Worm (Caenorhabditis elegans) whole organism, young adult: ENCODE data around the gene nhr-230.

Source experiments
- B0019.2 ChIP-seq: fragments of 200-800 bp; sonication (Bioruptor generic); conservative IDR thresholded peaks from 2 replicates; pipeline ENCODE4 v1.3.6; 2022; ENCODE audit warnings: missing genetic modification reagents, missing genetic modification characterization, missing compliant biosample characterization
- B0035.1 ChIP-seq: sonication (generic microtip); optimal IDR thresholded peaks from 2 replicates; lab custom pipeline; 2016; ENCODE audit warnings: missing genetic modification characterization, mild to moderate bottlenecking, missing compliant biosample characterization, missing genotype, missing genetic modification reagents
- D2030.7 ChIP-seq: fragments of 200-800 bp; sonication (Bioruptor generic); IDR thresholded peaks from 2 replicates; pipeline ENCODE4 v1.3.6; 2022; ENCODE audit warnings: missing genetic modification reagents, missing genetic modification characterization, missing compliant biosample characterization
- F10E7.11 ChIP-seq: sonication (generic microtip); optimal IDR thresholded peaks from 2 replicates; lab custom pipeline; 2017; ENCODE audit warnings: mild to moderate bottlenecking, missing genetic modification characterization, moderate library complexity, missing compliant biosample characterization
- F39B2.1 ChIP-seq: fragments of 200-800 bp; sonication (Bioruptor generic); IDR thresholded peaks from 2 replicates; pipeline ENCODE4 v1.3.6; 2022; ENCODE audit warnings: missing genetic modification reagents, missing genetic modification characterization, missing compliant biosample characterization
- F49E8.2 ChIP-seq: sonication (generic microtip); optimal IDR thresholded peaks from 3 replicates; lab custom pipeline; 2017; ENCODE audit warnings: missing genetic modification characterization, mild to moderate bottlenecking, missing compliant biosample characterization, antibody characterized with exemption, moderate library complexity; ENCODE audit not compliant: insufficient read depth
- F52B5.7 ChIP-seq: sonication (generic microtip); optimal IDR thresholded peaks from 2 replicates; lab custom pipeline; 2016; ENCODE audit warnings: mild to moderate bottlenecking, missing genetic modification characterization, missing compliant biosample characterization
- F55B11.4 ChIP-seq: sonication (generic microtip); optimal IDR thresholded peaks from 2 replicates; lab custom pipeline; 2016; ENCODE audit warnings: missing compliant biosample characterization, missing genetic modification characterization, borderline replicate concordance; ENCODE audit not compliant: insufficient read depth
- Y67H2A.10 ChIP-seq: fragments of 200-800 bp; sonication (Bioruptor generic); conservative IDR thresholded peaks from 2 replicates; pipeline ENCODE4 v1.3.6; 2022; ENCODE audit warnings: missing genetic modification reagents, missing genetic modification characterization, missing compliant biosample characterization
- Y79H2A.3 ChIP-seq: fragments of 200-800 bp; sonication (Bioruptor generic); conservative IDR thresholded peaks from 2 replicates; pipeline ENCODE4 v1.3.6; 2022; ENCODE audit warnings: missing genetic modification reagents, missing genetic modification characterization, missing compliant biosample characterization
- ama-1 ChIP-seq, 3 experiments: fragments of 150-350 bp in 1 of 3; sonication (generic microtip) in 2 of 3; optimal IDR thresholded peaks; 2 replicates each; lab custom pipeline; 2014 to 2018; ENCODE audit warnings: missing biosample characterization in 2 of 3, missing genetic modification characterization in 2 of 3, missing genetic modification reagents in 2 of 3
- attf-5 ChIP-seq: fragments of 200-800 bp; sonication (Bioruptor generic); optimal IDR thresholded peaks from 2 replicates; lab custom pipeline; 2018; ENCODE audit warnings: mild to moderate bottlenecking, missing genetic modification characterization, missing compliant biosample characterization
- cebp-1 ChIP-seq, 2 experiments: fragments of 200-800 bp in 1 of 2; sonication (Bioruptor generic) in 1 of 2; sonication (generic microtip) in 1 of 2; IDR thresholded peaks in 1 of 2; optimal IDR thresholded peaks in 1 of 2; 2 replicates each; pipeline versions ENCODE4 v1.3.6 to Lab custom; 2017 to 2022; ENCODE audit warnings: missing compliant biosample characterization in 2 of 2, missing genetic modification characterization in 2 of 2, mild to moderate bottlenecking in 1 of 2, missing genetic modification reagents in 1 of 2, moderate library complexity in 1 of 2
- cebp-2 ChIP-seq: fragments of 200-800 bp; sonication (Bioruptor generic); IDR thresholded peaks from 2 replicates; pipeline ENCODE4 v1.3.6; 2022; ENCODE audit warnings: missing genetic modification characterization, missing compliant biosample characterization
- ceh-27 ChIP-seq: fragments of 200-800 bp; sonication (Bioruptor generic); optimal IDR thresholded peaks from 2 replicates; lab custom pipeline; 2018; ENCODE audit warnings: mild to moderate bottlenecking, missing genetic modification characterization, moderate library complexity, missing compliant biosample characterization
- ceh-58 ChIP-seq: fragments of 200-800 bp; sonication (Bioruptor generic); IDR thresholded peaks from 2 replicates; pipeline ENCODE4 v1.3.6; 2022; ENCODE audit warnings: missing genetic modification characterization, missing compliant biosample characterization
- ceh-91 ChIP-seq: fragments of 200-800 bp; sonication (Bioruptor generic); IDR thresholded peaks from 2 replicates; pipeline ENCODE4 v1.3.6; 2022; ENCODE audit warnings: missing genetic modification reagents, missing genetic modification characterization, missing compliant biosample characterization
- die-1 ChIP-seq: sonication (generic microtip); optimal IDR thresholded peaks from 2 replicates; lab custom pipeline; 2016; ENCODE audit warnings: missing genotype, mild to moderate bottlenecking, missing genetic modification characterization, missing compliant biosample characterization
- dox-1 ChIP-seq: fragments of 200-800 bp; sonication (Bioruptor generic); IDR thresholded peaks from 2 replicates; pipeline ENCODE4 v1.3.6; 2022; ENCODE audit warnings: missing genetic modification reagents, missing genetic modification characterization, missing compliant biosample characterization
- egrh-3 ChIP-seq: fragments of 200-800 bp; sonication (Bioruptor generic); IDR thresholded peaks from 2 replicates; pipeline ENCODE4 v1.3.6; 2022; ENCODE audit warnings: missing genetic modification reagents, missing genetic modification characterization, missing compliant biosample characterization
- hlh-26 ChIP-seq: fragments of 200-800 bp; sonication (Bioruptor generic); conservative IDR thresholded peaks from 2 replicates; pipeline ENCODE4 v1.3.6; 2022; ENCODE audit warnings: missing genetic modification reagents, missing genetic modification characterization, missing compliant biosample characterization
- hmg-1.2 ChIP-seq: fragments of 200-800 bp; sonication (Bioruptor generic); IDR thresholded peaks from 2 replicates; pipeline ENCODE4 v1.3.6; 2022; ENCODE audit warnings: missing genetic modification reagents, missing genetic modification characterization, missing compliant biosample characterization
- let-607 ChIP-seq, 2 experiments: fragments of 200-800 bp in 1 of 2; sonication (Bioruptor generic) in 1 of 2; sonication (generic microtip) in 1 of 2; optimal IDR thresholded peaks; 2 replicates each; lab custom pipeline; 2016 to 2018; ENCODE audit warnings: mild to moderate bottlenecking in 2 of 2, missing compliant biosample characterization in 2 of 2, missing genetic modification characterization in 2 of 2, moderate library complexity in 2 of 2, missing genotype in 1 of 2
- lin-54 ChIP-seq: fragments of 200-800 bp; sonication (Bioruptor generic); optimal IDR thresholded peaks from 2 replicates; lab custom pipeline; 2018; ENCODE audit warnings: mild to moderate bottlenecking, missing genetic modification characterization, missing compliant biosample characterization
- nfyb-1 ChIP-seq: fragments of 200-800 bp; sonication (Bioruptor generic); IDR thresholded peaks from 2 replicates; pipeline ENCODE4 v1.3.6; 2022; ENCODE audit warnings: missing genetic modification reagents, missing genetic modification characterization, missing compliant biosample characterization
- nhr-27 ChIP-seq: fragments of 200-800 bp; sonication (Bioruptor generic); optimal IDR thresholded peaks from 2 replicates; lab custom pipeline; 2018; ENCODE audit warnings: mild to moderate bottlenecking, missing genetic modification characterization, moderate library complexity, missing compliant biosample characterization
- nhr-80 ChIP-seq: sonication (generic microtip); optimal IDR thresholded peaks from 2 replicates; lab custom pipeline; 2016; ENCODE audit warnings: missing genetic modification characterization, missing compliant biosample characterization
- nhr-90 ChIP-seq: sonication (generic microtip); optimal IDR thresholded peaks from 2 replicates; lab custom pipeline; 2016; ENCODE audit warnings: missing genotype, mild to moderate bottlenecking, missing genetic modification characterization, missing compliant biosample characterization
- sdz-38 ChIP-seq: sonication (generic microtip); optimal IDR thresholded peaks from 2 replicates; lab custom pipeline; 2016; ENCODE audit warnings: missing genotype, missing genetic modification characterization, missing compliant biosample characterization
- snpc-4 ChIP-seq, 5 experiments: fragments of 150-350 bp in 1 of 5; sonication (generic microtip) in 4 of 5; optimal IDR thresholded peaks; 2 replicates each; lab custom pipeline; 2014 to 2018; ENCODE audit warnings: missing genetic modification characterization in 5 of 5, missing biosample characterization in 3 of 5, antibody characterized with exemption in 2 of 5, mild to moderate bottlenecking in 2 of 5, missing compliant biosample characterization in 2 of 5, missing genotype in 2 of 5, moderate library complexity in 2 of 5, missing genetic modification reagents in 1 of 5
- sptf-2 ChIP-seq: fragments of 200-800 bp; sonication (Bioruptor generic); optimal IDR thresholded peaks from 2 replicates; lab custom pipeline; 2018; ENCODE audit warnings: mild to moderate bottlenecking, missing genetic modification characterization, missing compliant biosample characterization
- tlf-1 ChIP-seq: fragments of 200-800 bp; sonication (Bioruptor generic); optimal IDR thresholded peaks from 2 replicates; lab custom pipeline; 2018; ENCODE audit warnings: mild to moderate bottlenecking, missing genetic modification characterization, missing compliant biosample characterization
- unc-62 ChIP-seq: fragments of 150-350 bp; optimal IDR thresholded peaks from 2 replicates; lab custom pipeline; 2014; ENCODE audit warnings: missing biosample characterization, missing genetic modification reagents, missing genetic modification characterization
- xnd-1 ChIP-seq: sonication (generic microtip); optimal IDR thresholded peaks from 2 replicates; lab custom pipeline; 2016; ENCODE audit warnings: missing genotype, missing genetic modification reagents, missing genetic modification characterization, missing compliant biosample characterization
- zfh-2 ChIP-seq: fragments of 200-800 bp; sonication (Bioruptor generic); conservative IDR thresholded peaks from 2 replicates; pipeline ENCODE4 v1.3.6; 2022; ENCODE audit warnings: missing genetic modification reagents, missing genetic modification characterization, missing compliant biosample characterization

The nhr-230 gene

ce11 chrV:18846480-18846879, at the start of gene nhr-230:
nhr-230 (plus strand) TSS chrV:18846780.
- no peak for TF ChIP-seq F55B11.4 (tag; lab: Kevin White, UChicago)
- TF ChIP-seq lin-54 (GFP tag; lab: Kevin White, UChicago): no peak
- no peak for TF ChIP-seq nfyb-1 (GFP tag; lab: Robert Waterston, UW)
- TF ChIP-seq Y67H2A.10 (GFP tag; lab: Robert Waterston, UW): no peak
- no peak for TF ChIP-seq xnd-1 (tag; lab: Kevin White, UChicago)
- no peak for TF ChIP-seq B0019.2 (GFP tag; lab: Robert Waterston, UW)
- no peak for TF ChIP-seq F49E8.2 (tag; lab: Kevin White, UChicago)
- no peak for TF ChIP-seq cebp-2
- TF ChIP-seq B0035.1 (tag; lab: Kevin White, UChicago): no peak
- no peak for TF ChIP-seq nhr-27 (tag; lab: Kevin White, UChicago)

- TF ChIP-seq nhr-80 (peak; percentile 17), ceh-27 (GFP tag; lab: Kevin White, UChicago) (no peak), F39B2.1 (GFP tag; lab: Robert Waterston, UW) (no peak)
Measured at ce11 chrV:18800811-18801210, 45.8 kb upstream of the nhr-230 start, which contains the start of gene nhr-170. nhr-170 (minus strand) TSS chrV:18800826.

ce11 chrV:18802077-18802476, 44.5 kb upstream of the nhr-230 start, which contains the start of gene C54E10.11:
C54E10.11 (minus strand) TSS chrV:18802177.
- no peak for TF ChIP-seq egrh-3 (GFP tag; lab: Robert Waterston, UW)
- TF ChIP-seq F52B5.7 (tag; lab: Kevin White, UChicago): no peak
- TF ChIP-seq D2030.7 (GFP tag; lab: Robert Waterston, UW): no peak

ce11 chrV:18803260-18803659, 43.3 kb upstream of the nhr-230 start, which contains the start of gene C54E10.10:
C54E10.10 (minus strand) TSS chrV:18803360.
- no peak for TF ChIP-seq Y67H2A.10 (GFP tag; lab: Robert Waterston, UW)

ce11 chrV:18806409-18806808, 40.2 kb upstream of the nhr-230 start, which contains the start of gene sri-10:
sri-10 (minus strand) TSS chrV:18806509.
- no peak for TF ChIP-seq cebp-1 (GFP tag; IDR thresholded peaks at IDR 0.05; lab: Robert Waterston, UW)
- no peak for TF ChIP-seq cebp-1 (tag; optimal IDR thresholded peaks at IDR 0.05; lab: Kevin White, UChicago)
- no peak for TF ChIP-seq cebp-2
- no peak for TF ChIP-seq ama-1 (optimal IDR thresholded peaks at IDR 0.05; lab: Kevin White, UChicago)
- TF ChIP-seq ama-1 (GFP tag; optimal IDR thresholded peaks at IDR 0.05; lab: Kevin White, UChicago): no peak
- TF ChIP-seq snpc-4 (GFP tag; optimal IDR thresholded peaks at IDR 0.05; lab: Kevin White, UChicago): no peak
- no peak for TF ChIP-seq snpc-4 (tag; optimal IDR thresholded peaks at IDR 0.05; lab: Kevin White, UChicago)
- TF ChIP-seq dox-1 (GFP tag; lab: Robert Waterston, UW): no peak
- TF ChIP-seq, all 124 proteins: peak for 0

DNA sequence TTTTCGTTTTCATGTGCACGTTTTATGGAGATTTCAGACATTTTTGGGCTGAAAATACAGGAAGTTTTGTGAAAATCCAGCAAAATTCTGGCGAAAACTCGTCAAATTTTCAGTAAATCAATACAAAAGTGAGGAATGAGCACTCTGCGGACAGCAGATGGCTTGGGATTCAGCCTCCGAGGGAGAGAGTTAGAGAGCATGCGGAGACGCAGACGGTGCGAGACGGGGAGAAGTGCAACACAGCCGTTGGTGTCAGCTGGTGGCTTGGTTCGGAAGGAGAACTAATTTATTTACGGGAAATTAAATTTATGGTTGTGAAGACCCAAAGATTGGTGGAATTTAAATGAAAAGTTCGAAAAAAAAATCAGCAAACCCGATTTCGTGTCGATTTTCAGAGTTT, 38.0 kb upstream of the nhr-230 start, which contains the start of gene C54E10.6:
Gene C54E10.6, minus strand, starts transcription at position 109 of the 400 bp plus-strand sequence.
- TF ChIP-seq Y79H2A.3 (no peak), zfh-2 (GFP tag; lab: Robert Waterston, UW) (0 out of 2 replicates have a peak, but pooled peaks have one; percentile 38), tlf-1 (no peak), hmg-1.2 (GFP tag; lab: Robert Waterston, UW) (peak; percentile 63; the same call in 1 of the 2 replicates), F10E7.11 (no peak)
- TF ChIP-seq, all 124 proteins: peak for 2

DNA sequence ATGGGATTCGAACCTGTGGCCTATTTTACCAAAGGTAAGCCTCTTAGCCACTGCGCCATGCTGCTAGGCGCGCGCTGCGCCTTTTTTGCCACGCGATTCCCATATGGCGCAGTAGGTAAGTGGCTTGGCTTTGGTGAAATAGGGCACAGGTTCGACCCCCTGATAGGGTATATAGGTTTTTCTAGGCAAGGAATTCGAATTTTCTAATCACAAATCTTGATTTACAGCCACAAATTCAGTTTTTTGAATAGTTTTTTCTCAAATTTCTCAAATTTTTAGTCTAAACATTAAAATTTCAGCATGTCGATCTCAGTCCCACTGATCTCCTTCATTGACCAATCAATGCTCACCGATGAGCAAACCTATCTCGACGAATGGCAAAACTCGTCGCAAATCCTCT, 35.9 kb upstream of the nhr-230 start, which contains the start of gene C54E10.3:
Gene C54E10.3, plus strand, starts transcription at position 301 of the 400 bp plus-strand sequence.
- no peak for TF ChIP-seq nhr-90
- TF ChIP-seq let-607 (tag; optimal IDR thresholded peaks at IDR 0.05; lab: Kevin White, UChicago): no peak
- TF ChIP-seq sdz-38: no peak
- TF ChIP-seq ceh-58 (GFP tag; lab: Robert Waterston, UW): no peak
- TF ChIP-seq ceh-91 (GFP tag; lab: Robert Waterston, UW): no peak
- no peak for TF ChIP-seq die-1 (tag; lab: Kevin White, UChicago)
- no peak for TF ChIP-seq sptf-2 (GFP tag; lab: Kevin White, UChicago)
- no peak for TF ChIP-seq hlh-26 (GFP tag; lab: Robert Waterston, UW)
- no peak for TF ChIP-seq unc-62 (GFP tag; lab: Kevin White, UChicago)
- no peak for TF ChIP-seq attf-5 (GFP tag; lab: Kevin White, UChicago)
